Worm (Caenorhabditis elegans): ENCODE results near the gene F34H10.1.

Gene F34H10.1

DNA sequence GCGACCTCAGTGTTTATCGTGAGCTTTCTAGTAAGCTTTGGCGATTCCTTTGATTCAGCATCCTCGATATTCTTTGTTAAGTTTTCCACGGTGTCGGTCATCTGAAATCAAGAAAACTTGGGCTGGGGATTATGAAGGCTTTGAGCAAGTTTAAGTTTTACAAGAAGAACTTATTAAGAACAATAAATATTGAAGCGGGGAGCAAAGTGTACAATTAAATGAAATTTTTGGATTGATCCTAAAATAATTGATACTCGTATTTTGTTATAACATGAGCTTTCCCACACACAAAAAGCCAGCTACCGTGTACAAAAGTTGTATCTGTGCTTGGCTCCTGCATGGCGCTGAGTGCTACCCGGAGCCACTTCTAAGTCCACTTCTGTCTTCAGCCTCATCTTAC, 9.0 kb downstream of the F34H10.1 start, which contains the start of gene F34H10.3:
TSS of gene F34H10.3 (minus strand) at position 101 of the 400 bp plus-strand sequence.
- TF ChIP-seq lir-3 (tag; optimal IDR thresholded peaks at IDR 0.05) = no peak
- TF ChIP-seq sdz-12 (GFP tag; optimal IDR thresholded peaks at IDR 0.05) = no peak
- peak; percentile 11 for TF ChIP-seq aha-1 (tag)
- TF ChIP-seq spr-3 (GFP tag; optimal IDR thresholded peaks at IDR 0.05) = no peak
- TF ChIP-seq lin-13 (GFP tag; optimal IDR thresholded peaks at IDR 0.05) = no peak

DNA sequence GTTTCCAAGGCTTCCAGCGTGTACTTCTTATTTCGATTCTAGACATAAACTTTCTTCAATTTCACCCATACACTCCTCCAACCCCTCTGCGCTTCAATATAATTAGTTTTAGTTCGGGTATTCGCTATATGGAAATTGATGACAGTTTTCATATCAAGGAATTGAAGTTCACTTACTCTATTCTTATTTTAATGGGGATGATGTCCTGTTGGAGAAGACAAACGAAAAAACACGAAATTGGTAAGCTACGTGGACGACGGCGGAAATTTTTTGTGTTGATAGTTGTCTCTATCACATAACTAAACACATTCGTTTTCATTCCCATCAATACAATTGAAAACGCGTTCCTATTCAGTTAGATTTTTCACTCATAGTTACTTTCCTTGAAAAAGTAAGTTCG, 9.5 kb downstream of the F34H10.1 start, which contains the start of gene F34H10.5:
TSS of gene F34H10.5 (plus strand) at position 301 of the 400 bp plus-strand sequence.
- TF ChIP-seq fkh-10 (GFP tag; optimal IDR thresholded peaks at IDR 0.05) (no peak), nhr-111 (GFP tag; optimal IDR thresholded peaks at IDR 0.05) (no peak), nhr-77 (tag; optimal IDR thresholded peaks at IDR 0.05) (no peak), ceh-82 (tag; optimal IDR thresholded peaks at IDR 0.05) (no peak), mdt-29 (GFP tag; IDR thresholded peaks at IDR 0.05) (no peak), dmd-8 (GFP tag; IDR thresholded peaks at IDR 0.05) (no peak), spr-1 (tag; optimal IDR thresholded peaks at IDR 0.05) (no peak), spr-3 (GFP tag; optimal IDR thresholded peaks at IDR 0.05) (no peak), dmd-9 (GFP tag; IDR thresholded peaks at IDR 0.05) (no peak), zag-1 (tag; optimal IDR thresholded peaks at IDR 0.05) (no peak), saeg-2 (GFP tag; IDR thresholded peaks at IDR 0.05) (no peak), zip-11 (GFP tag; IDR thresholded peaks at IDR 0.05) (no peak), duxl-1 (tag; optimal IDR thresholded peaks at IDR 0.05; ENCODE audit: poor library complexity) (no peak), mep-1 (tag; optimal IDR thresholded peaks at IDR 0.05) (no peak)

DNA sequence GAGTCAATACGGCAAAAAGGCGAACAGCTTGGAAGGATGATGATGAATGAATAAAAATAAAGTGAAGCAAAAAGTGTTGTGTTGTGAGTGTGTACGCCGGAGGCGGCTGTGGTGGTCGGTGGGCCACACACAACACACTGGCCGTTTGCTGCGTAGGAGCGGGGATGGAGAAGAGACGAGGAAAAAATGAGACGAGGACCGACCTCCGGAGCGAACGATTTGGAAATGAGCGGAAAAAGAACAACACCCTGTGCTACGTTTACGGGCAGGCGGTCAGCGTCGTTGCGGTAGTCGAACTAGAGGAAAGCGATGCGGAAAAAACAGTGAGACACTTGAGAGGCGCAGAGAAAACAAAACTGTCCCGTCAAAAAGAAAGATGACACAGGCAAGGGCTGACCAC, 11.2 kb downstream of the F34H10.1 start:
- 0 out of 2 replicates have a peak, but pooled peaks have one; percentile 18 for TF ChIP-seq nhr-41 (GFP tag; IDR thresholded peaks at IDR 0.05)
- TF ChIP-seq Y5F2A.4 (GFP tag; optimal IDR thresholded peaks at IDR 0.05) = no peak
- peak; percentile 26 for TF ChIP-seq rbr-2 (tag; optimal IDR thresholded peaks at IDR 0.05)
- peak; percentile 64 for TF ChIP-seq hlh-11 (tag; optimal IDR thresholded peaks at IDR 0.05)
- 0 out of 2 replicates have a peak, but pooled peaks have one; percentile 8 for TF ChIP-seq Y48G9A.11 (GFP tag; IDR thresholded peaks at IDR 0.05)
- peak; percentile 49 for TF ChIP-seq mes-2 (tag; optimal IDR thresholded peaks at IDR 0.05; ENCODE audit: poor library complexity, severe bottlenecking)
- no peak for TF ChIP-seq egl-27 (tag; optimal IDR thresholded peaks at IDR 0.05)
- peak in 1 of 2 experiments; percentile 96 for TF ChIP-seq unc-62 (GFP tag; optimal IDR thresholded peaks at IDR 0.05 in 1 of 2)
- no peak for TF ChIP-seq unc-62 (tag; optimal IDR thresholded peaks at IDR 0.05)
- TF ChIP-seq madf-9 (GFP tag; conservative IDR thresholded peaks at IDR 0.05) = peak; percentile 63
- TF ChIP-seq nhr-6 (tag; optimal IDR thresholded peaks at IDR 0.05) = no peak
- TF ChIP-seq saeg-2 (GFP tag; IDR thresholded peaks at IDR 0.05) = no peak
- peak; percentile 45 for TF ChIP-seq nhr-28 (tag; optimal IDR thresholded peaks at IDR 0.05)

DNA sequence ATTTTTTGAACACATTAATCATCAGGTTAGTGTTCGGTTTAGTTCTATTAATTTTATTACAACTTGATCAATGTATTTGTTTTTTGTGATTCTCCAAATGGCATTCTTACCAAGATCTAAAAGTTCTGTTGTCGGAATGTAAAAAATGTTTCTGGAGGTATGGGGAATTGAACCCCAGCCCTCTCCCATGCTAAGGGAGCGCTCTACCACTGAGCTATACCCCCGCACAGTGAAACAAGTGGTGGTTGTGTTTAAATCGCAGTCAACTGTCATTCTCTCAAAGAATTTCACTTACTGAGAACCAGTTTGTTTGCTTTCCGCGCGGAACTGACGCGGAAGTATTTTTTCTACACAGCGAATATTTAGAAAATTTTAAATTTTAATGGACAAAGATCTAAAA, 11.8 kb downstream of the F34H10.1 start:
- no peak for TF ChIP-seq nhr-25 (tag; optimal IDR thresholded peaks at IDR 0.05; ENCODE audit: borderline replicate concordance, insufficient read depth)
- no peak for TF ChIP-seq ces-1 (GFP tag; optimal IDR thresholded peaks at IDR 0.05)
- TF ChIP-seq dmd-6 (GFP tag; IDR thresholded peaks at IDR 0.05) = peak; percentile 29
- no peak for TF ChIP-seq unc-62 (GFP tag; optimal IDR thresholded peaks at IDR 0.05 in 1 of 2)
- no peak for TF ChIP-seq unc-62 (tag; optimal IDR thresholded peaks at IDR 0.05)
- TF ChIP-seq nhr-237 (tag; optimal IDR thresholded peaks at IDR 0.05) = no peak
- no peak for TF ChIP-seq jun-1 (tag; optimal IDR thresholded peaks at IDR 0.05)
- TF ChIP-seq zip-11 (GFP tag; IDR thresholded peaks at IDR 0.05) = peak; percentile 59; the same call in 1 of the 2 replicates
- peak; percentile 15; the same call in 1 of the 2 replicates for TF ChIP-seq lin-29 (GFP tag; IDR thresholded peaks at IDR 0.05)
- TF ChIP-seq F26F4.8 (GFP tag; conservative IDR thresholded peaks at IDR 0.05) = peak; percentile 95
- TF ChIP-seq lir-3 (tag; optimal IDR thresholded peaks at IDR 0.05) = peak; percentile 58
- TF ChIP-seq ama-1 (optimal IDR thresholded peaks at IDR 0.05) = no peak
- no peak for TF ChIP-seq set-16 (GFP tag; IDR thresholded peaks at IDR 0.05)
- TF ChIP-seq daf-12 (tag; optimal IDR thresholded peaks at IDR 0.05) = no peak
- peak; percentile 73 for TF ChIP-seq spr-1 (tag; optimal IDR thresholded peaks at IDR 0.05)
- no peak for TF ChIP-seq ceh-28 (tag; optimal IDR thresholded peaks at IDR 0.05)
- no peak for TF ChIP-seq mdl-1 (tag; optimal IDR thresholded peaks at IDR 0.05)
- TF ChIP-seq D1046.2 (GFP tag; IDR thresholded peaks at IDR 0.05) = no peak
- TF ChIP-seq dve-1 (tag; optimal IDR thresholded peaks at IDR 0.05; ENCODE audit: insufficient read depth) = peak; percentile 40
- TF ChIP-seq rbr-2 (tag; optimal IDR thresholded peaks at IDR 0.05) = peak; percentile 58
- no peak for TF ChIP-seq nhr-77 (tag; optimal IDR thresholded peaks at IDR 0.05)
- TF ChIP-seq daf-16 (GFP tag; optimal IDR thresholded peaks at IDR 0.05) = peak; percentile 58 to 91
- peak; percentile 30 for TF ChIP-seq daf-16 (tag; optimal IDR thresholded peaks at IDR 0.05)
- TF ChIP-seq snpc-1.2 (GFP tag; IDR thresholded peaks at IDR 0.05) = peak; percentile 89
